Worm (Caenorhabditis elegans) whole organism, late embryonic: ENCODE measurements around the gene H18N23.2.

Experiments
- C08G9.2 ChIP-seq: sonication (generic microtip); optimal IDR thresholded peaks from 2 replicates; lab custom pipeline; 2016; ENCODE audit warnings: mild to moderate bottlenecking, missing genetic modification characterization, moderate library complexity, missing compliant biosample characterization
- C38D4.7 ChIP-seq: fragments of 200-800 bp; sonication (Bioruptor generic); optimal IDR thresholded peaks from 2 replicates; lab custom pipeline; 2018; ENCODE audit warnings: mild to moderate bottlenecking, missing genetic modification characterization, moderate library complexity, missing compliant biosample characterization
- K09A11.1 ChIP-seq: sonication (generic microtip); optimal IDR thresholded peaks from 2 replicates; lab custom pipeline; 2017; ENCODE audit warnings: antibody characterized with exemption, mild to moderate bottlenecking, missing genetic modification characterization, missing compliant biosample characterization; ENCODE audit not compliant: insufficient read depth
- ama-1 ChIP-seq: fragments of 150-350 bp; optimal IDR thresholded peaks from 2 replicates; lab custom pipeline; 2014
- ceh-14 ChIP-seq: sonication (generic microtip); optimal IDR thresholded peaks from 2 replicates; lab custom pipeline; 2016; ENCODE audit warnings: missing genotype, missing genetic modification characterization, missing compliant biosample characterization
- ceh-18 ChIP-seq: sonication (generic microtip); optimal IDR thresholded peaks from 2 replicates; lab custom pipeline; 2016; ENCODE audit warnings: missing genetic modification characterization, missing compliant biosample characterization
- ceh-19 ChIP-seq: fragments of 200-800 bp; sonication (Bioruptor generic); optimal IDR thresholded peaks from 2 replicates; lab custom pipeline; 2018; ENCODE audit warnings: mild to moderate bottlenecking, missing genetic modification characterization, missing compliant biosample characterization
- ceh-2 ChIP-seq: sonication (generic microtip); optimal IDR thresholded peaks from 2 replicates; lab custom pipeline; 2016; ENCODE audit warnings: missing genotype, missing genetic modification characterization, missing compliant biosample characterization
- ceh-22 ChIP-seq: sonication (generic microtip); optimal IDR thresholded peaks from 2 replicates; lab custom pipeline; 2017; ENCODE audit warnings: missing biosample characterization, missing genetic modification characterization
- ceh-34 ChIP-seq: sonication (generic microtip); optimal IDR thresholded peaks from 2 replicates; lab custom pipeline; 2016; ENCODE audit warnings: mild to moderate bottlenecking, missing genetic modification characterization, missing compliant biosample characterization
- che-1 ChIP-seq: sonication (generic microtip); optimal IDR thresholded peaks from 2 replicates; lab custom pipeline; 2016; ENCODE audit warnings: mild to moderate bottlenecking, missing genetic modification characterization, missing compliant biosample characterization
- dve-1 ChIP-seq: sonication (generic microtip); optimal IDR thresholded peaks from 2 replicates; lab custom pipeline; 2017; ENCODE audit warnings: antibody characterized with exemption, mild to moderate bottlenecking, missing genetic modification characterization, missing compliant biosample characterization
- elt-4 ChIP-seq: sonication (generic microtip); optimal IDR thresholded peaks from 2 replicates; lab custom pipeline; 2016; ENCODE audit warnings: missing genetic modification characterization, missing compliant biosample characterization
- ets-4 ChIP-seq: sonication (generic microtip); optimal IDR thresholded peaks from 2 replicates; lab custom pipeline; 2016; ENCODE audit warnings: missing genetic modification characterization, missing compliant biosample characterization
- eyg-1 ChIP-seq: sonication (generic microtip); optimal IDR thresholded peaks from 2 replicates; lab custom pipeline; 2016; ENCODE audit warnings: missing genotype, missing genetic modification characterization, missing compliant biosample characterization
- fkh-6 ChIP-seq: sonication (generic microtip); optimal IDR thresholded peaks from 2 replicates; lab custom pipeline; 2016; ENCODE audit warnings: missing genetic modification characterization, missing compliant biosample characterization
- gmeb-2 ChIP-seq: sonication (generic microtip); optimal IDR thresholded peaks from 2 replicates; lab custom pipeline; 2016; ENCODE audit warnings: missing genetic modification characterization, inconsistent platforms, missing compliant biosample characterization
- hlh-30 ChIP-seq: sonication (generic microtip); optimal IDR thresholded peaks from 2 replicates; lab custom pipeline; 2017; ENCODE audit warnings: antibody characterized with exemption, missing genetic modification characterization, missing compliant biosample characterization; ENCODE audit not compliant: insufficient read depth
- hlh-6 ChIP-seq: sonication (generic microtip); optimal IDR thresholded peaks from 2 replicates; lab custom pipeline; 2016; ENCODE audit warnings: missing genotype, missing genetic modification characterization, missing compliant biosample characterization
- nfya-1 ChIP-seq: sonication (generic microtip); optimal IDR thresholded peaks from 2 replicates; lab custom pipeline; 2017; ENCODE audit warnings: missing genetic modification characterization, mild to moderate bottlenecking, missing compliant biosample characterization, antibody characterized with exemption, moderate library complexity
- nhr-11 ChIP-seq: fragments of 150-350 bp; optimal IDR thresholded peaks from 2 replicates; lab custom pipeline; 2014; ENCODE audit warnings: missing biosample characterization, missing genetic modification characterization
- nhr-232 ChIP-seq: sonication (generic microtip); optimal IDR thresholded peaks from 2 replicates; lab custom pipeline; 2016; ENCODE audit warnings: missing genetic modification characterization, missing compliant biosample characterization
- npax-4 ChIP-seq: sonication (generic microtip); optimal IDR thresholded peaks from 2 replicates; lab custom pipeline; 2016; ENCODE audit warnings: missing genetic modification characterization, missing compliant biosample characterization
- odd-2 ChIP-seq: sonication (generic microtip); optimal IDR thresholded peaks from 2 replicates; lab custom pipeline; 2017; ENCODE audit warnings: antibody characterized with exemption, mild to moderate bottlenecking, missing genetic modification characterization, missing compliant biosample characterization
- pat-9 ChIP-seq: fragments of 200-800 bp; sonication (Bioruptor generic); optimal IDR thresholded peaks from 2 replicates; lab custom pipeline; 2018; ENCODE audit warnings: mild to moderate bottlenecking, missing genetic modification characterization, moderate library complexity, missing compliant biosample characterization
- pax-1 ChIP-seq: fragments of 150-350 bp; optimal IDR thresholded peaks from 2 replicates; lab custom pipeline; 2014; ENCODE audit warnings: missing biosample characterization, missing genetic modification characterization
- ref-2 ChIP-seq: sonication (generic microtip); optimal IDR thresholded peaks from 2 replicates; lab custom pipeline; 2016; ENCODE audit warnings: missing genetic modification characterization, missing compliant biosample characterization
- rnt-1 ChIP-seq: sonication (generic microtip); optimal IDR thresholded peaks from 2 replicates; lab custom pipeline; 2016; ENCODE audit warnings: missing genetic modification characterization, missing compliant biosample characterization
- sdc-2 ChIP-seq: sonication (generic microtip); optimal IDR thresholded peaks from 2 replicates; lab custom pipeline; 2016; ENCODE audit warnings: missing genotype, missing genetic modification characterization, missing compliant biosample characterization
- sox-2 ChIP-seq: fragments of 200-800 bp; sonication (Bioruptor generic); IDR thresholded peaks from 2 replicates; pipeline ENCODE4 v1.3.6; 2022; ENCODE audit warnings: missing genetic modification reagents, missing genetic modification characterization, missing compliant biosample characterization
- sox-4 ChIP-seq: sonication (generic microtip); optimal IDR thresholded peaks from 2 replicates; lab custom pipeline; 2017; ENCODE audit warnings: mild to moderate bottlenecking, missing genetic modification characterization, inconsistent platforms, missing compliant biosample characterization
- tbx-2 ChIP-seq: sonication (generic microtip); optimal IDR thresholded peaks from 2 replicates; lab custom pipeline; 2016; ENCODE audit warnings: missing genetic modification characterization, missing compliant biosample characterization
- unc-42 ChIP-seq: sonication (generic microtip); optimal IDR thresholded peaks from 2 replicates; lab custom pipeline; 2016; ENCODE audit warnings: missing genotype, missing genetic modification characterization, missing compliant biosample characterization
- unc-55 ChIP-seq: sonication (generic microtip); optimal IDR thresholded peaks from 2 replicates; lab custom pipeline; 2017; ENCODE audit warnings: missing biosample characterization, missing genetic modification reagents, missing genetic modification characterization
- unc-86 ChIP-seq: sonication (generic microtip); optimal IDR thresholded peaks from 2 replicates; lab custom pipeline; 2016; ENCODE audit warnings: missing genetic modification characterization, missing compliant biosample characterization
- zip-5 ChIP-seq: sonication (generic microtip); optimal IDR thresholded peaks from 2 replicates; lab custom pipeline; 2016; ENCODE audit warnings: missing genetic modification characterization, missing compliant biosample characterization
- ztf-16 ChIP-seq: sonication (generic microtip); optimal IDR thresholded peaks from 2 replicates; lab custom pipeline; 2017; ENCODE audit warnings: missing genetic modification characterization, missing compliant biosample characterization

Gene H18N23.2

ce11 chrX:17674313-17674712, 33.6 kb upstream of the H18N23.2 start:
- no peak for TF ChIP-seq npax-4
- TF ChIP-seq pat-9 (tag; lab: Kevin White, UChicago) = no peak
- no peak for TF ChIP-seq hlh-6
- no peak for TF ChIP-seq ceh-22 (tag; lab: Kevin White, UChicago)
- TF ChIP-seq ceh-14 (tag; lab: Kevin White, UChicago) = no peak
- no peak for TF ChIP-seq K09A11.1 (tag; lab: Kevin White, UChicago)
- TF ChIP-seq ceh-34 (tag; lab: Kevin White, UChicago) = no peak
- TF ChIP-seq C38D4.7 (GFP tag; lab: Kevin White, UChicago) = no peak
- TF ChIP-seq gmeb-2 = no peak
- no peak for TF ChIP-seq ets-4 (tag; lab: Kevin White, UChicago)
- no peak for TF ChIP-seq pax-1 (tag; lab: Kevin White, UChicago)
- no peak for TF ChIP-seq elt-4 (tag; lab: Kevin White, UChicago)
- TF ChIP-seq unc-55 (GFP tag; lab: Kevin White, UChicago) = no peak
- TF ChIP-seq ama-1 (lab: Kevin White, UChicago) = no peak
- no peak for TF ChIP-seq che-1 (tag; lab: Kevin White, UChicago)
- TF ChIP-seq sox-2 = no peak
- no peak for TF ChIP-seq nhr-232 (tag; lab: Kevin White, UChicago)
- TF ChIP-seq eyg-1 (tag; lab: Kevin White, UChicago) = no peak
- no peak for TF ChIP-seq sox-4 (tag; lab: Kevin White, UChicago)

- TF ChIP-seq nhr-11 (tag; lab: Kevin White, UChicago) (no peak), unc-55 (GFP tag; lab: Kevin White, UChicago) (no peak), odd-2 (tag; lab: Kevin White, UChicago) (no peak), tbx-2 (tag; lab: Kevin White, UChicago) (no peak), ceh-19 (GFP tag; lab: Kevin White, UChicago) (no peak), ets-4 (tag; lab: Kevin White, UChicago) (no peak), unc-42 (tag; lab: Kevin White, UChicago) (no peak), unc-86 (tag; lab: Kevin White, UChicago) (no peak), ama-1 (lab: Kevin White, UChicago) (no peak), ref-2 (tag; lab: Kevin White, UChicago) (no peak), C08G9.2 (tag; lab: Kevin White, UChicago) (no peak), npax-4 (no peak)
These were observed 31.6 kb upstream of the H18N23.2 start for ce11 chrX:17672256-17672655.

- TF ChIP-seq nfya-1 (tag; lab: Kevin White, UChicago) (peak; percentile 30), sdc-2 (tag; lab: Kevin White, UChicago) (no peak), ztf-16 (tag; lab: Kevin White, UChicago) (no peak), sox-4 (tag; lab: Kevin White, UChicago) (no peak), sox-2 (no peak), ceh-2 (tag; lab: Kevin White, UChicago) (no peak), ama-1 (lab: Kevin White, UChicago) (no peak), hlh-6 (no peak), gmeb-2 (no peak), nhr-232 (tag; lab: Kevin White, UChicago) (no peak), dve-1 (no peak), ceh-18 (tag; lab: Kevin White, UChicago) (peak; percentile 80), pat-9 (tag; lab: Kevin White, UChicago) (no peak), zip-5 (tag; lab: Kevin White, UChicago) (no peak), K09A11.1 (tag; lab: Kevin White, UChicago) (no peak), rnt-1 (peak; percentile 26)
These were observed 29.9 kb upstream of the H18N23.2 start, which contains the start of gene T23E7.2 for ce11 chrX:17670379-17671077. TSS of gene T23E7.2 (plus strand) at chrX:17671027.

- TF ChIP-seq unc-55 (GFP tag; lab: Kevin White, UChicago) = peak; percentile 23
- TF ChIP-seq ceh-34 (tag; lab: Kevin White, UChicago) = peak; percentile 1
- peak; percentile 8 for TF ChIP-seq ref-2 (tag; lab: Kevin White, UChicago)
- TF ChIP-seq fkh-6 (tag; lab: Kevin White, UChicago) = no peak
- TF ChIP-seq hlh-30 (tag; lab: Kevin White, UChicago) = no peak
- TF ChIP-seq ceh-18 (tag; lab: Kevin White, UChicago) = peak; percentile 71
- TF ChIP-seq nfya-1 (tag; lab: Kevin White, UChicago) = peak; percentile 23
These were observed 26.6 kb upstream of the H18N23.2 start for ce11 chrX:17667288-17667687.
